Worm (Caenorhabditis elegans) whole organism, midembryonic: Measurements from ENCODE around the gene asah-2.

Experiments used
- T22C8.4 ChIP-seq: fragments of 200-800 bp; sonication (Bioruptor generic); IDR thresholded peaks from 2 replicates; pipeline ENCODE4 v1.3.6; 2022; ENCODE audit warnings: missing genetic modification characterization, missing compliant biosample characterization
- cog-1 ChIP-seq: sonication (generic microtip); optimal IDR thresholded peaks from 2 replicates; lab custom pipeline; 2016; ENCODE audit warnings: missing genetic modification characterization, missing compliant biosample characterization
- flt-1 ChIP-seq: fragments of 200-800 bp; sonication (Bioruptor generic); IDR thresholded peaks from 2 replicates; pipeline ENCODE4 v1.3.6; 2022; ENCODE audit warnings: missing genetic modification characterization, missing compliant biosample characterization
- klf-2 ChIP-seq: fragments of 200-800 bp; sonication (Bioruptor generic); conservative IDR thresholded peaks from 2 replicates; pipeline ENCODE4 v1.3.6; 2022; ENCODE audit warnings: missing genetic modification reagents, missing genetic modification characterization, missing compliant biosample characterization
- med-1 ChIP-seq: sonication (generic microtip); optimal IDR thresholded peaks from 2 replicates; lab custom pipeline; 2017; ENCODE audit warnings: missing genetic modification characterization, mild to moderate bottlenecking, missing compliant biosample characterization, antibody characterized with exemption, missing genetic modification reagents; ENCODE audit not compliant: insufficient read depth
- ref-1 ChIP-seq: fragments of 200-800 bp; sonication (Bioruptor generic); conservative IDR thresholded peaks from 2 replicates; pipeline ENCODE4 v1.3.6; 2022; ENCODE audit warnings: missing genetic modification reagents, missing genetic modification characterization, missing compliant biosample characterization
- tab-1 ChIP-seq: fragments of 200-800 bp; sonication (Bioruptor generic); IDR thresholded peaks from 2 replicates; pipeline ENCODE4 v1.3.6; 2022; ENCODE audit warnings: missing genetic modification characterization, missing compliant biosample characterization
- ztf-23 ChIP-seq: fragments of 200-800 bp; sonication (Bioruptor generic); IDR thresholded peaks from 2 replicates; pipeline ENCODE4 v1.3.6; 2022; ENCODE audit warnings: missing genetic modification reagents, missing genetic modification characterization, missing compliant biosample characterization
- ztf-29 ChIP-seq: fragments of 200-800 bp; sonication (Bioruptor generic); IDR thresholded peaks from 2 replicates; pipeline ENCODE4 v1.3.6; 2022; ENCODE audit warnings: missing genetic modification reagents, missing genetic modification characterization, missing compliant biosample characterization

The asah-2 gene

ce11 chrII:10167731-10168130, 28.3 kb downstream of the asah-2 start:
- TF ChIP-seq flt-1 (GFP tag; lab: Robert Waterston, UW) (no peak), T22C8.4 (GFP tag; lab: Robert Waterston, UW) (no peak), tab-1 (no peak), klf-2 (GFP tag; lab: Robert Waterston, UW) (no peak), cog-1 (tag; lab: Kevin White, UChicago) (no peak), ztf-23 (no peak), ztf-29 (GFP tag; lab: Robert Waterston, UW) (no peak), med-1 (GFP tag; lab: Kevin White, UChicago) (no peak), ref-1 (GFP tag; lab: Robert Waterston, UW) (no peak)

DNA sequence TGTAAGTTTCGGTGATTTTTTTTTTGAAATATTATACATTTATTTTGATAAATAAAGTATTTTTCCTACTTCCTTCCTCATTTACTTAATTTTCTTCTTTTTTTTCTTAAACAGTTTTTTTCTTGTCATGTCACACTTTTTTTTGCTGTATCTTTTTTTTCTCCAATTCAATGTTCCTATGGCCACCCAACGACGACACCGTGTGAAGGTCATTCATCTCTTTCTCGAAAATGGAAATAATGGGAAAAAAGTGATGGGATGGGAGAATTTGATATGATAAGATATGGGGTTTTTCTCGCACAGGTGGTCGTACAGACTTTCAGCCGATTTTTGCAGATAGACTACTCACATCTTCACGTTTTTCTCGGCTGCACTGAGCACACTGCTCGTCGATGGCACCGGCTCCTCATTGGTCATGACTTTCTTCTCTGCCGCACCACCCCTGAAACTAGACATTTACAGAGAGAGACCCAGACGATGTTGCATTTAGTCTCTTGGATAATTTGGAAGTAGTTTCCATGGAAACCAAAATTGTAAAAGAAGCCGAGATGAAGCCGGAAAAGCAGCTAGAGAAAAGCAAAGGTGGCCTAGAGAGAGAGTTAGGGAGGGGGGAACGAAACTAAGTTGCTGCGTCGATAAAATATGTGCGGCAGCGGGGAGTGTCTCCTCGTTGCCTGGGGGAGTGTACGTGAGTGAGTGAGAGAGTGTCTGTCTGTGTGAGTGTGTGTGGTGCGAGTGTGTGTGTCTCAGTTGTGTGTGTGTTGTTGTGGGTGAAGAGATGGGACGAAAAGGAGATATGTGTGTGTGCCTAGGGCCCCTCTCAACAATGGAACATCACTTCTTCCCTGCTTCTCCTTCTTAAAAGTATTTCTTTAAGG, 29.8 kb downstream of the asah-2 start, which contains the start of gene daf-19:
Gene daf-19 (minus strand): TSS at position 442 of the 878 bp plus-strand sequence.
- peak; percentile 84 for TF ChIP-seq ztf-23
- peak; percentile 70 for TF ChIP-seq cog-1 (tag; lab: Kevin White, UChicago)
- 0 out of 2 replicates have a peak, but pooled peaks have one; percentile 21 for TF ChIP-seq klf-2 (GFP tag; lab: Robert Waterston, UW)
- TF ChIP-seq flt-1 (GFP tag; lab: Robert Waterston, UW) = peak; percentile 83
- no peak for TF ChIP-seq tab-1
- peak; percentile 87 for TF ChIP-seq ztf-29 (GFP tag; lab: Robert Waterston, UW)
- no peak for TF ChIP-seq med-1 (GFP tag; lab: Kevin White, UChicago)
- 0 out of 2 replicates have a peak, but pooled peaks have one; percentile 18 for TF ChIP-seq ref-1 (GFP tag; lab: Robert Waterston, UW)
- TF ChIP-seq T22C8.4 (GFP tag; lab: Robert Waterston, UW) = peak; percentile 52; the same call in 1 of the 2 replicates

- TF ChIP-seq ztf-29 (GFP tag; lab: Robert Waterston, UW) = no peak
- TF ChIP-seq T22C8.4 (GFP tag; lab: Robert Waterston, UW) = 0 out of 2 replicates have a peak, but pooled peaks have one; percentile 17
These were observed 31.5 kb downstream of the asah-2 start, which contains the start of gene gpd-4 for ce11 chrII:10170837-10171318. gpd-4 (plus strand) TSS chrII:10171268.

DNA sequence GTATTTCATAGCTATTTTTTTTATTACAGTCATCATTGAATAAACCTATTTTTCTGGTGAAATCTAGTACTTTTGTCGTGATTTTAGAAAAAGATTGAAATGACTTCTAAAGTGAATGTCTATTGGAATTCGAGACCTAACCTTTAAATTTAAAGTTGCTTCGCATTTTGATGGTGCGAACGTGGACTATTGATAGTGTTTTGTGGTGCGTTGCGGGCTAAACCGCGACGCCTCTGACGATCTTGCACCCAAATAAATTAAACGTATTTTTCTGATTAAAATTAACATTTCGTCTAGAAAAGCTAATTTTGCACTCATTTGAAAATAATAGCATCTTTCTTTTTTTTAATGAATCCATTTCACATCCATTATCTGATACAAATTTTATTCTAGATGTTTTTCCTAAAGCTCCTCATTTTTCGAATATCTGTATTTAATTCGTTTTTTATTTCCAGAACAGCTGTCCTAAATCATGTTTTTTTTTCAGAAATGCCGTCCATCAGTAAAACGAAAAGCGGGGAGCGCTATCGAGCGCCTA, 33.1 kb downstream of the asah-2 start, which contains the start of gene wbp-11:
Gene wbp-11 (plus strand): TSS at position 488 of the 538 bp plus-strand sequence.
- TF ChIP-seq T22C8.4 (GFP tag; lab: Robert Waterston, UW) (no peak), tab-1 (no peak), cog-1 (tag; lab: Kevin White, UChicago) (no peak), med-1 (GFP tag; lab: Kevin White, UChicago) (no peak), ztf-29 (GFP tag; lab: Robert Waterston, UW) (no peak), ref-1 (GFP tag; lab: Robert Waterston, UW) (no peak), ztf-23 (no peak), flt-1 (GFP tag; lab: Robert Waterston, UW) (no peak), klf-2 (GFP tag; lab: Robert Waterston, UW) (no peak)

- TF ChIP-seq T22C8.4 (GFP tag; lab: Robert Waterston, UW) = peak; percentile 37; the same call in 1 of the 2 replicates
- TF ChIP-seq ztf-29 (GFP tag; lab: Robert Waterston, UW) = no peak
- no peak for TF ChIP-seq cog-1 (tag; lab: Kevin White, UChicago)
- TF ChIP-seq ref-1 (GFP tag; lab: Robert Waterston, UW) = no peak
- TF ChIP-seq klf-2 (GFP tag; lab: Robert Waterston, UW) = no peak
These were observed 34.9 kb downstream of the asah-2 start, which contains the start of gene F33H1.4 for ce11 chrII:10174338-10174737. F33H1.4 (plus strand) TSS chrII:10174648.

DNA sequence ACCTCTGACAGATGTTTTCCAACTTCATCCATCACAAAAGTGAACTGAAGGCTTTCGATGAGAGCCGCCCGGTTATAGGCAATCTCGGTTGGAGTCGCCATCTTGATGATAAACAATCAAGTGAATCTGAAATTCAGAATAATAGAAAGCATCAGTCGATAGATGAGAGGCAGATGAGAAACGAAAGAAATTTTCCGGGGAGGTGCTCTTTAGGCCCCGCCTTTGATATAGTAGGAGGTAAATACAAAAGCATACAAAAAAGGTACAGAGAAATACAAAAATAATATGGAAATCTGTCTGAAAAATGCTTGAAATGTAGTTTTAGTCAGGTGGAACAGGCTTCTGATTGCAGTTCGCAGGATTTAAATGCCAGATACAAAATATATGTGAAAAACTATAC, 43.2 kb downstream of the asah-2 start, which contains the start of gene srd-1:
Gene srd-1 (minus strand): TSS at position 101 of the 400 bp plus-strand sequence.
- TF ChIP-seq ref-1 (GFP tag; lab: Robert Waterston, UW) (no peak), cog-1 (tag; lab: Kevin White, UChicago) (no peak), tab-1 (no peak), ztf-29 (GFP tag; lab: Robert Waterston, UW) (no peak), flt-1 (GFP tag; lab: Robert Waterston, UW) (no peak), T22C8.4 (GFP tag; lab: Robert Waterston, UW) (no peak), klf-2 (GFP tag; lab: Robert Waterston, UW) (no peak), med-1 (GFP tag; lab: Kevin White, UChicago) (no peak)

ce11 chrII:10187808-10188207, 48.4 kb downstream of the asah-2 start, which contains the start of gene srd-2:
srd-2 (minus strand) TSS chrII:10187908.
- TF ChIP-seq ref-1 (GFP tag; lab: Robert Waterston, UW) (no peak), ztf-29 (GFP tag; lab: Robert Waterston, UW) (no peak), flt-1 (GFP tag; lab: Robert Waterston, UW) (no peak), T22C8.4 (GFP tag; lab: Robert Waterston, UW) (no peak), tab-1 (no peak), cog-1 (tag; lab: Kevin White, UChicago) (no peak), klf-2 (GFP tag; lab: Robert Waterston, UW) (no peak)

- no peak for TF ChIP-seq ztf-23
- TF ChIP-seq cog-1 (tag; lab: Kevin White, UChicago) = no peak
- no peak for TF ChIP-seq tab-1
- TF ChIP-seq T22C8.4 (GFP tag; lab: Robert Waterston, UW) = no peak
- no peak for TF ChIP-seq med-1 (GFP tag; lab: Kevin White, UChicago)
These were observed 50.0 kb downstream of the asah-2 start, which contains the start of gene cdc-25.4 for ce11 chrII:10189369-10189768. cdc-25.4 (minus strand) TSS chrII:10189469.
